Worm (Caenorhabditis elegans): ENCODE measurements around the gene dna-2.

The dna-2 gene

DNA sequence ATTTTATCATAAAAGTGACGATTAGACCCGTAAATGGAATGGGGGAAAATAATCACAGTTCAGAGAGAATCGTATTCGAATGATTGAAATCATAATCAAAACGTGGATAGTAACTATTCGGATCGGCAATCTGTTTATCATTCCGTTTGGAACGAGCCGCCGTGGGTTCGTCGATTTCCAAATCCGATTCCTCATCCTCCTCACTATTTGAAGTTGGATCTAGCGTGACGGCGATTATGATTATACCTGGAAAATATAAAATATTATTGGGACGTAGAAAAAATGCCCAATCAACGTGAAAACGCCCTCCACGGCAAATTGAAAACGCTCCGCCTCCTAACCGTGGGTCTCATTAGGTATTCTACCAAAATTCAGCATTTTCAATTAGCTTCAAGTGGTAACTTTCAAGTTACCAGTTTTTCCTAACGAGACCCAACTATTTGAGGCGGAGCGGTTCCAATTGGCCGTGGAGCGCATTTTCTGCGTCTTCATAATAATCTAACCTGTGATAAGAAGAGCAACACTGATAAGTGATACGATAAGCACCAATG is 47.0 kb upstream of the dna-2 start (continued):
- TF ChIP-seq lsy-27 (tag; optimal IDR thresholded peaks at IDR 0.05; ENCODE audit: borderline replicate concordance, insufficient read depth) (no peak), ceh-100 (GFP tag; IDR thresholded peaks at IDR 0.05) (no peak), ZK185.1 (tag; optimal IDR thresholded peaks at IDR 0.05; ENCODE audit: poor library complexity, severe bottlenecking) (peak; percentile 59), ztf-26 (tag; optimal IDR thresholded peaks at IDR 0.05) (peak; percentile 49), egrh-3 (GFP tag; IDR thresholded peaks at IDR 0.05) (no peak), gei-17 (GFP tag; optimal IDR thresholded peaks at IDR 0.05) (peak; percentile 67), F22D6.2 (tag; optimal IDR thresholded peaks at IDR 0.05) (no peak), tlf-1 (GFP tag; optimal IDR thresholded peaks at IDR 0.05) (peak; percentile 47), die-1 (tag; optimal IDR thresholded peaks at IDR 0.05) (no peak), let-607 (tag; optimal IDR thresholded peaks at IDR 0.05) (peak in 1 of 2 experiments; percentile 9)

DNA sequence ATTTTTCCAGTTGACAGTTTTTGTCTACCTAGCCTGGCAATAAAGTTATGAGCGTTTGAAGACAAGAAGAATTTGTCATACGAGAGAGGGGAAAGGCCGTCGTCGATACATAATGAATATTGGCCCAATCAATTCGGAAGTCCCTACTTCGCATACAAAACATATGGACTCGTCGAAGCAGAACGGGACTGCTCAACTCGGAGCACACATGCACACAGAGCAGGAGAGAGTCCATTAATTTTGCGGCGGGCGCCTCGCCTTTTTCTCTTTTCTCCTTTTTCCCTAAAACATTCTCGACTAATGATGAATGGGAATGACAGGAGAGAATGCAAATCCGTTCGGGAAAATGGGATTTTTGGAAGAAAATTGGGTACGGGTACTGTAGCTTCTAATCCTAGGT is 45.7 kb upstream of the dna-2 start, which contains the start of gene F13D12.8:
F13D12.8 (minus strand) TSS at position 82 of the 400 bp plus-strand sequence.
- TF ChIP-seq K11D2.4 (GFP tag; IDR thresholded peaks at IDR 0.05) = no peak
- no peak for TF ChIP-seq akir-1 (GFP tag; optimal IDR thresholded peaks at IDR 0.05)
- TF ChIP-seq snpc-4 (GFP tag; optimal IDR thresholded peaks at IDR 0.05) = no peak
- peak in 1 of 4 experiments; percentile 14 for TF ChIP-seq snpc-4 (tag; optimal IDR thresholded peaks at IDR 0.05)
- TF ChIP-seq lin-40 (tag; optimal IDR thresholded peaks at IDR 0.05) = no peak
- TF ChIP-seq mes-4 (tag; optimal IDR thresholded peaks at IDR 0.05) = no peak
- no peak for TF ChIP-seq madf-10 (tag; optimal IDR thresholded peaks at IDR 0.05)
- TF ChIP-seq ccch-3 (GFP tag; optimal IDR thresholded peaks at IDR 0.05) = no peak

DNA sequence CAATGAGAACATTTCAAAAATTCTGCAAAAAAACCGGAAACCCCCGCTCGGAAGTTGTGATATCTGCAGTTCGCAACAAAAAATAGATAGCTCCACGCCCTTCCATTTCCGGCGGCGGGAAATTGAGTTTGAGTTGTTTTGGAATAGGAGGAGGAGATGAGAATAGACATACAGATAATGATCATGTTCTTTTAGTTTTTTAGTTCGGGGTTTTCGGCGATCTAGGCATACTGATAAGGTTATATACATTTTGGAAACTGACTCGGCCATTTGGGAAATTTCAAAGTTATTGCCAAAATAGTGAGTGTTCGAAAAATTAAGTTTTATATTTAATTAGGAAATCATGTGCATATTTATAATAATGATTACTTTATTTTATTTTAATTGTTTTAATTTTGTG is 44.4 kb upstream of the dna-2 start:
- TF ChIP-seq B0336.3 (GFP tag; IDR thresholded peaks at IDR 0.05) = no peak
- TF ChIP-seq fkh-3 (tag; optimal IDR thresholded peaks at IDR 0.05) = no peak
- TF ChIP-seq gei-17 (GFP tag; optimal IDR thresholded peaks at IDR 0.05) = no peak
- no peak for TF ChIP-seq ztf-22 (GFP tag; optimal IDR thresholded peaks at IDR 0.05)
- TF ChIP-seq attf-5 (GFP tag; optimal IDR thresholded peaks at IDR 0.05) = no peak

DNA sequence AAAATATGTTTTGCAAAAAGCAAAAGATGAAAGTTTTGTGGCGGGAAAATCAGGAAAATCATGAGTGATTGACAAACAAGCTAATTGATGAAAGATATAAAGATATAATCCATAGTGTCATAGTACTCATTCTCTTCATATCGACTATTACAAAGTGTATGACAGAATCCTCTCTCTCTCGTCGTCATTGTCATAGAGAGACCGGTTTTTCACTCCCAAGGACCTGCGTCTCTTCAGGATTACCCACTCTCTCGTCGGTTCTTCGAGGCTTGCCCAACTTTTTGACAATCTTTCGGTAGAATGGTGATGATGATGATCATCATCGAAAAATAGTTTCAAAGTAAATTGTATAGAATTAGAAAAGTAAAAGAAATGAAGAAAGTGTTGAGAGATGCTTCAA is 40.9 kb upstream of the dna-2 start:
- peak; percentile 15 for TF ChIP-seq lin-40 (tag; optimal IDR thresholded peaks at IDR 0.05)
- no peak for TF ChIP-seq F37B4.10 (GFP tag; IDR thresholded peaks at IDR 0.05)
- TF ChIP-seq nfya-1 (tag; optimal IDR thresholded peaks at IDR 0.05; ENCODE audit: borderline replicate concordance, insufficient read depth) = no peak
- TF ChIP-seq B0035.1 (tag; optimal IDR thresholded peaks at IDR 0.05) = no peak
- no peak for TF ChIP-seq Y79H2A.3 (GFP tag; conservative IDR thresholded peaks at IDR 0.05)
- peak; percentile 82 for TF ChIP-seq hmg-1.2 (GFP tag; IDR thresholded peaks at IDR 0.05)
- TF ChIP-seq efl-1 (GFP tag; optimal IDR thresholded peaks at IDR 0.05) = no peak
- no peak for TF ChIP-seq ceh-27 (GFP tag; optimal IDR thresholded peaks at IDR 0.05)
- no peak for TF ChIP-seq bed-1 (GFP tag; IDR thresholded peaks at IDR 0.05)
- no peak for TF ChIP-seq lin-26 (GFP tag; IDR thresholded peaks at IDR 0.05)

DNA sequence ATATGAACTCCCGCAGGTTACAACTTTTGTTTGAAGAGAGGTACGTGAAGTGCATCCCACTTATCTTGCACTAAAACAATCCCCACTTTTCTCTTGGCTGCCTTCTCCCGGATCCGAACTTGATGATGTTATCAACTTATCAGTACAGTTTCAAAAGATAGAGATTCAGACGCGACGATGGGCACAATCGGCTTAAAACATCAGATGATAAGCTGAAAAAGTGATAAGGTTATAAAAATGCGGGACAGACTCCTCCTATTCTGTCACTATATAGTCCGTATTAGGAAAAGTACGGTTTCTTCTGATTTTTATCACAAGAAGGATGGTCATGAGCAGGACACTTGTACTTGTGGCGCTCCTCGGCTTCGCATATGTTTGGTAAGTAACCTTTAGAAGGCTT is 39.0 kb upstream of the dna-2 start, which contains the start of gene ctsa-1.2:
ctsa-1.2 (plus strand) TSS at position 160 of the 400 bp plus-strand sequence.
- TF ChIP-seq madf-10 (tag; optimal IDR thresholded peaks at IDR 0.05) = no peak
- TF ChIP-seq ZK185.1 (tag; optimal IDR thresholded peaks at IDR 0.05; ENCODE audit: poor library complexity, severe bottlenecking) = no peak
- TF ChIP-seq ama-1 (optimal IDR thresholded peaks at IDR 0.05) = no peak
- TF ChIP-seq ama-1 (GFP tag; optimal IDR thresholded peaks at IDR 0.05) = no peak
- no peak for TF ChIP-seq attf-3 (GFP tag; conservative IDR thresholded peaks at IDR 0.05)
- TF ChIP-seq tlf-1 (GFP tag; optimal IDR thresholded peaks at IDR 0.05) = no peak
- TF ChIP-seq nhr-80 (tag; optimal IDR thresholded peaks at IDR 0.05) = peak; percentile 68
- no peak for TF ChIP-seq lsy-27 (tag; optimal IDR thresholded peaks at IDR 0.05; ENCODE audit: borderline replicate concordance, insufficient read depth)
- no peak for TF ChIP-seq tbx-9 (tag; optimal IDR thresholded peaks at IDR 0.05; ENCODE audit: borderline replicate concordance)
- no peak for TF ChIP-seq B0261.1 (tag; optimal IDR thresholded peaks at IDR 0.05)
- TF ChIP-seq attf-6 (GFP tag; IDR thresholded peaks at IDR 0.05) = no peak
- TF ChIP-seq ets-4 (GFP tag; optimal IDR thresholded peaks at IDR 0.05) = peak; percentile 1

All from whole organism, young adult.